Fruit fly (Drosophila melanogaster) whole organism, prepupa: ENCODE measurements around the gene Swip-1.

Experiments used
- CG11294 ChIP-seq: fragments of 200-800 bp; sonication (Bioruptor generic); IDR thresholded peaks from 2 replicates; pipeline ENCODE4 v1.3.6; 2022; ENCODE audit warnings: missing biosample characterization, missing genetic modification characterization
- CG11762 ChIP-seq: fragments of 200-800 bp; sonication (Bioruptor generic); optimal IDR thresholded peaks from 3 replicates; lab custom pipeline; 2016; ENCODE audit warnings: missing biosample characterization, missing genetic modification characterization; ENCODE audit not compliant: insufficient read depth
- CG11902 ChIP-seq: fragments of 200-800 bp; sonication (Bioruptor generic); optimal IDR thresholded peaks from 3 replicates; lab custom pipeline; 2016; ENCODE audit warnings: missing biosample characterization, missing genetic modification characterization
- CG15336 ChIP-seq: fragments of 200-800 bp; sonication (Bioruptor generic); IDR thresholded peaks from 2 replicates; pipeline ENCODE4 v1.3.6; 2022; ENCODE audit warnings: missing biosample characterization, missing genetic modification characterization
- CG1621 ChIP-seq: fragments of 200-800 bp; sonication (Bioruptor generic); optimal IDR thresholded peaks from 3 replicates; lab custom pipeline; 2018; ENCODE audit warnings: missing biosample characterization, mild to moderate bottlenecking, missing genetic modification characterization
- CG16779 ChIP-seq: fragments of 200-800 bp; sonication (Bioruptor generic); optimal IDR thresholded peaks from 3 replicates; lab custom pipeline; 2017; ENCODE audit warnings: missing biosample characterization, mild to moderate bottlenecking, missing genetic modification characterization
- CG34406 ChIP-seq: fragments of 200-800 bp; sonication (Bioruptor generic); optimal IDR thresholded peaks from 3 replicates; lab custom pipeline; 2016; ENCODE audit warnings: missing biosample characterization, missing genetic modification characterization
- CG4318 ChIP-seq: fragments of 200-800 bp; sonication (Bioruptor generic); optimal IDR thresholded peaks from 3 replicates; lab custom pipeline; 2017; ENCODE audit warnings: missing biosample characterization, mild to moderate bottlenecking, missing genetic modification characterization
- CG6163 ChIP-seq: fragments of 200-800 bp; sonication (Bioruptor generic); IDR thresholded peaks from 3 replicates; pipeline ENCODE4 v1.3.6; 2022; ENCODE audit warnings: missing biosample characterization, missing genetic modification characterization
- CG6276 ChIP-seq: fragments of 200-800 bp; sonication (Bioruptor generic); optimal IDR thresholded peaks from 2 replicates; lab custom pipeline; 2017; ENCODE audit warnings: missing biosample characterization, mild to moderate bottlenecking, missing genetic modification characterization
- CG6792 ChIP-seq: fragments of 200-800 bp; sonication (Bioruptor generic); optimal IDR thresholded peaks from 3 replicates; lab custom pipeline; 2016; ENCODE audit warnings: missing biosample characterization, missing genetic modification characterization
- CG6808 ChIP-seq: fragments of 200-800 bp; sonication (Bioruptor generic); optimal IDR thresholded peaks from 3 replicates; lab custom pipeline; 2017; ENCODE audit warnings: missing biosample characterization, missing genetic modification characterization, mild to moderate bottlenecking, moderate library complexity, missing genetic modification reagents
- CG6854 ChIP-seq: fragments of 200-800 bp; sonication (Bioruptor generic); optimal IDR thresholded peaks from 2 replicates; lab custom pipeline; 2017; ENCODE audit warnings: missing biosample characterization, mild to moderate bottlenecking, missing genetic modification characterization
- CG8119 ChIP-seq: fragments of 200-800 bp; sonication (Bioruptor generic); IDR thresholded peaks from 3 replicates; pipeline ENCODE4 v1.3.6; 2022; ENCODE audit warnings: missing biosample characterization, missing genetic modification characterization
- CG8632 ChIP-seq: fragments of 200-800 bp; sonication (Bioruptor generic); optimal IDR thresholded peaks from 3 replicates; lab custom pipeline; 2016; ENCODE audit warnings: missing biosample characterization, missing genetic modification characterization
- Eip75B ChIP-seq: fragments of 200-800 bp; sonication (Bioruptor generic); optimal IDR thresholded peaks from 3 replicates; lab custom pipeline; 2016; ENCODE audit warnings: missing biosample characterization, missing genetic modification characterization
- Eip78C ChIP-seq: fragments of 200-800 bp; sonication (Bioruptor generic); peaks from one replicate; lab custom pipeline; 2016; ENCODE audit warnings: missing biosample characterization, missing genetic modification characterization
- Eip93F ChIP-seq: fragments of 200-800 bp; sonication (Bioruptor generic); optimal IDR thresholded peaks from 2 replicates; lab custom pipeline; 2016; ENCODE audit warnings: missing biosample characterization, mild to moderate bottlenecking, missing genetic modification characterization
- Hr38 ChIP-seq: sonication (Bioruptor generic); optimal IDR thresholded peaks from 2 replicates; lab custom pipeline; 2016; ENCODE audit warnings: missing biosample characterization, missing genetic modification characterization
- Met ChIP-seq: fragments of 200-800 bp; sonication (Bioruptor generic); optimal IDR thresholded peaks from 3 replicates; lab custom pipeline; 2016; ENCODE audit warnings: missing biosample characterization, missing genetic modification characterization
- OdsH ChIP-seq: fragments of 200-800 bp; sonication (Bioruptor generic); optimal IDR thresholded peaks from 3 replicates; lab custom pipeline; 2016; ENCODE audit warnings: missing biosample characterization, missing genetic modification characterization
- Sox102F ChIP-seq: fragments of 200-800 bp; sonication (Bioruptor generic); optimal IDR thresholded peaks from 2 replicates; lab custom pipeline; 2016; ENCODE audit warnings: missing biosample characterization, mild to moderate bottlenecking, missing genetic modification characterization
- Sox14 ChIP-seq: fragments of 200-800 bp; sonication (Bioruptor generic); optimal IDR thresholded peaks from 3 replicates; lab custom pipeline; 2016; ENCODE audit warnings: missing biosample characterization, missing genetic modification characterization
- Sox15 ChIP-seq: fragments of 200-800 bp; sonication (Bioruptor generic); optimal IDR thresholded peaks from 3 replicates; lab custom pipeline; 2016; ENCODE audit warnings: missing biosample characterization, missing genetic modification characterization
- achi ChIP-seq: fragments of 200-800 bp; sonication (Bioruptor generic); optimal IDR thresholded peaks from 3 replicates; lab custom pipeline; 2016; ENCODE audit warnings: missing biosample characterization, missing genetic modification characterization
- acj6 ChIP-seq: fragments of 200-800 bp; sonication (Bioruptor generic); optimal IDR thresholded peaks from 3 replicates; lab custom pipeline; 2016; ENCODE audit warnings: missing biosample characterization, missing genetic modification characterization
- cyc ChIP-seq: fragments of 200-800 bp; sonication (Bioruptor generic); optimal IDR thresholded peaks from 3 replicates; lab custom pipeline; 2016; ENCODE audit warnings: missing biosample characterization, missing genetic modification characterization
- dsx ChIP-seq: fragments of 200-800 bp; optimal IDR thresholded peaks from 3 replicates; lab custom pipeline; 2019; ENCODE audit warnings: missing biosample characterization, mild to moderate bottlenecking, missing genetic modification characterization, moderate library complexity; ENCODE audit not compliant: poor library complexity, severe bottlenecking
- eg ChIP-seq: fragments of 200-800 bp; sonication (Bioruptor generic); IDR thresholded peaks from 3 replicates; pipeline ENCODE4 v1.3.6; 2022; ENCODE audit warnings: missing biosample characterization, missing genetic modification characterization
- esn ChIP-seq: fragments of 200-800 bp; sonication (Bioruptor generic); optimal IDR thresholded peaks from 2 replicates; lab custom pipeline; 2016; ENCODE audit warnings: missing biosample characterization, mild to moderate bottlenecking, missing genetic modification characterization, moderate library complexity
- salr ChIP-seq, 2 experiments: fragments of 200-800 bp; sonication (Bioruptor generic); optimal IDR thresholded peaks; 3 replicates each; lab custom pipeline; 2016 to 2018; ENCODE audit warnings: missing biosample characterization in 2 of 2, missing genetic modification characterization in 2 of 2, mild to moderate bottlenecking in 1 of 2
- ss ChIP-seq, 2 experiments: fragments of 200-800 bp; sonication (Bioruptor generic); optimal IDR thresholded peaks; 2 replicates in 1 of 2; 3 replicates in 1 of 2; lab custom pipeline; 2017 to 2018; ENCODE audit warnings: mild to moderate bottlenecking in 2 of 2, missing biosample characterization in 2 of 2, missing genetic modification characterization in 2 of 2, moderate library complexity in 1 of 2
- vri ChIP-seq: fragments of 200-800 bp; sonication (Bioruptor generic); optimal IDR thresholded peaks from 3 replicates; lab custom pipeline; 2016; ENCODE audit warnings: missing biosample characterization, mild to moderate bottlenecking, missing genetic modification characterization

Gene Swip-1

dm6 chr2L:18944175-18945012, 42.7 kb downstream of the Swip-1 start (continued):
- TF ChIP-seq Sox15 (GFP tag; lab: Kevin White, UChicago) (no peak), Sox102F (GFP tag; lab: Kevin White, UChicago) (no peak), CG8632 (GFP tag; lab: Kevin White, UChicago) (no peak), CG34406 (GFP tag; lab: Kevin White, UChicago) (no peak), CG6276 (GFP tag; lab: Kevin White, UChicago) (no peak), CG15336 (no peak), eg (GFP tag; lab: Robert Waterston, UW) (no peak), Eip75B (GFP tag; lab: Kevin White, UChicago) (peak; percentile 47), CG6808 (GFP tag; lab: Kevin White, UChicago) (peak; percentile 0), CG4318 (no peak), Met (no peak), CG6854 (GFP tag; lab: Kevin White, UChicago) (peak; percentile 41), acj6 (no peak), salr (GFP tag; optimal IDR thresholded peaks at IDR 0.05; lab: Kevin White, UChicago) (no peak), CG11294 (GFP tag; lab: Robert Waterston, UW) (no peak), CG16779 (tag; lab: Kevin White, UChicago) (peak; percentile 29), CG6792 (GFP tag; lab: Kevin White, UChicago) (no peak), vri (no peak), CG8119 (no peak)

dm6 chr2L:18943797-18944174, 43.3 kb downstream of the Swip-1 start, which contains the start of gene ssp3:
TSS of gene ssp3 (minus strand) at chr2L:18943960.
- TF ChIP-seq vri (peak; percentile 82), achi (GFP tag; lab: Kevin White, UChicago) (peak; percentile 95), Eip93F (GFP tag; lab: Kevin White, UChicago) (no peak), Sox15 (GFP tag; lab: Kevin White, UChicago) (no peak), CG11762 (GFP tag; lab: Kevin White, UChicago) (no peak), cyc (no peak), CG15336 (no peak), Sox14 (GFP tag; lab: Kevin White, UChicago) (peak; percentile 18), Eip78C (GFP tag; lab: Kevin White, UChicago) (peak; percentile 25), Sox102F (GFP tag; lab: Kevin White, UChicago) (no peak), CG11294 (GFP tag; lab: Robert Waterston, UW) (no peak), OdsH (GFP tag; lab: Kevin White, UChicago) (no peak)

dm6 chr2L:18943309-18943708, 43.8 kb downstream of the Swip-1 start:
- no peak for TF ChIP-seq Hr38 (GFP tag; lab: Kevin White, UChicago)
- peak; percentile 42 for TF ChIP-seq Eip78C (GFP tag; lab: Kevin White, UChicago)
- peak; percentile 38 for TF ChIP-seq CG6854 (GFP tag; lab: Kevin White, UChicago)
- TF ChIP-seq ss (GFP tag; optimal IDR thresholded peaks at IDR 0.05; lab: Kevin White, UChicago), result peak; percentile 68 to 69
- no peak for TF ChIP-seq CG1621 (tag; lab: Kevin White, UChicago)
- TF ChIP-seq CG15336, result no peak
- TF ChIP-seq CG6808 (GFP tag; lab: Kevin White, UChicago), result peak; percentile 43
- peak; percentile 46 for TF ChIP-seq dsx (GFP tag; lab: Kevin White, UChicago)

- TF ChIP-seq CG11902 (GFP tag; lab: Kevin White, UChicago) (no peak), esn (GFP tag; lab: Kevin White, UChicago) (peak; percentile 8), CG1621 (tag; lab: Kevin White, UChicago) (peak; percentile 99), CG6163 (GFP tag; lab: Robert Waterston, UW) (peak; percentile 49; the same call in 1 of the 3 replicates), CG15336 (no peak)
Measured at dm6 chr2L:18936056-18936455, 51.0 kb downstream of the Swip-1 start.
